Worm (Caenorhabditis elegans) whole organism, L2 larva: ENCODE measurements around the gene trcs-2.

Experiments used
- C34F6.9 ChIP-seq: fragments of 150-350 bp; optimal IDR thresholded peaks from 2 replicates; lab custom pipeline; 2014; ENCODE audit warnings: missing biosample characterization, missing genetic modification characterization
- F13H6.1 ChIP-seq: sonication (generic microtip); optimal IDR thresholded peaks from 2 replicates; lab custom pipeline; 2016; ENCODE audit warnings: missing genetic modification characterization, missing compliant biosample characterization
- Y55F3AM.14 ChIP-seq: fragments of 200-800 bp; sonication (Bioruptor generic); optimal IDR thresholded peaks from 2 replicates; lab custom pipeline; 2018; ENCODE audit warnings: mild to moderate bottlenecking, missing genetic modification characterization, missing compliant biosample characterization
- alr-1 ChIP-seq: fragments of 150-350 bp; optimal IDR thresholded peaks from 2 replicates; lab custom pipeline; 2014; ENCODE audit warnings: missing biosample characterization, missing genetic modification characterization
- aly-2 ChIP-seq: fragments of 150-350 bp; optimal IDR thresholded peaks from 2 replicates; lab custom pipeline; 2014; ENCODE audit warnings: missing biosample characterization, missing genetic modification characterization
- blmp-1 ChIP-seq: sonication (generic microtip); optimal IDR thresholded peaks from 2 replicates; lab custom pipeline; 2017; ENCODE audit warnings: missing genetic modification characterization, mild to moderate bottlenecking, missing compliant biosample characterization, antibody characterized with exemption, moderate library complexity; ENCODE audit not compliant: insufficient read depth
- ceh-16 ChIP-seq: fragments of 150-350 bp; optimal IDR thresholded peaks from 2 replicates; lab custom pipeline; 2014; ENCODE audit warnings: missing biosample characterization, missing genetic modification characterization
- dmd-4 ChIP-seq: sonication (generic microtip); optimal IDR thresholded peaks from 2 replicates; lab custom pipeline; 2017; ENCODE audit warnings: missing biosample characterization, missing genetic modification characterization
- egl-27 ChIP-seq: sonication (generic microtip); optimal IDR thresholded peaks from 3 replicates; lab custom pipeline; 2017; ENCODE audit warnings: missing biosample characterization, missing genetic modification reagents, missing genetic modification characterization
- elt-1 ChIP-seq: fragments of 150-350 bp; optimal IDR thresholded peaks from 2 replicates; lab custom pipeline; 2014; ENCODE audit warnings: missing biosample characterization, missing genetic modification characterization
- fos-1 ChIP-seq: fragments of 150-350 bp; optimal IDR thresholded peaks from 2 replicates; lab custom pipeline; 2014; ENCODE audit warnings: missing biosample characterization, missing genetic modification characterization
- lin-11 ChIP-seq: fragments of 150-350 bp; sonication (generic microtip); optimal IDR thresholded peaks from 2 replicates; lab custom pipeline; 2014; ENCODE audit warnings: missing biosample characterization, missing genetic modification characterization, inconsistent platforms, mixed read lengths
- lin-13 ChIP-seq: fragments of 150-350 bp; optimal IDR thresholded peaks from 2 replicates; lab custom pipeline; 2014; ENCODE audit warnings: missing biosample characterization, missing genetic modification reagents, missing genetic modification characterization
- lsy-2 ChIP-seq, 2 experiments: fragments of 150-350 bp in 1 of 2; sonication (generic microtip) in 1 of 2; optimal IDR thresholded peaks; 2 replicates each; lab custom pipeline; 2014 to 2017; ENCODE audit warnings: missing biosample characterization in 2 of 2, missing genetic modification characterization in 2 of 2
- mab-5 ChIP-seq: fragments of 150-350 bp; optimal IDR thresholded peaks from 2 replicates; lab custom pipeline; 2014; ENCODE audit warnings: missing biosample characterization, missing genetic modification characterization
- mdl-1 ChIP-seq, 2 experiments: fragments of 150-350 bp in 1 of 2; sonication (generic microtip) in 1 of 2; optimal IDR thresholded peaks; 2 replicates each; lab custom pipeline; 2017; ENCODE audit warnings: missing biosample characterization in 2 of 2, missing genetic modification characterization in 2 of 2
- nhr-10 ChIP-seq: sonication (generic microtip); optimal IDR thresholded peaks from 2 replicates; lab custom pipeline; 2017; ENCODE audit warnings: missing biosample characterization, missing genetic modification characterization
- nhr-11 ChIP-seq: fragments of 150-350 bp; optimal IDR thresholded peaks from 2 replicates; lab custom pipeline; 2014; ENCODE audit warnings: missing biosample characterization, missing genetic modification characterization
- nhr-129 ChIP-seq: fragments of 150-350 bp; optimal IDR thresholded peaks from 2 replicates; lab custom pipeline; 2014; ENCODE audit warnings: missing biosample characterization, missing genetic modification characterization
- nhr-21 ChIP-seq: fragments of 150-350 bp; optimal IDR thresholded peaks from 2 replicates; lab custom pipeline; 2014; ENCODE audit warnings: missing biosample characterization, missing genetic modification characterization
- nhr-23 ChIP-seq: fragments of 150-350 bp; optimal IDR thresholded peaks from 2 replicates; lab custom pipeline; 2014; ENCODE audit warnings: missing biosample characterization, missing genetic modification reagents, missing genetic modification characterization
- nhr-237 ChIP-seq: fragments of 150-350 bp; optimal IDR thresholded peaks from 2 replicates; lab custom pipeline; 2014; ENCODE audit warnings: missing biosample characterization, missing genetic modification characterization
- nhr-25 ChIP-seq: fragments of 150-350 bp; sonication (generic microtip); optimal IDR thresholded peaks from 3 replicates; lab custom pipeline; 2014; ENCODE audit warnings: missing biosample characterization, missing genetic modification characterization
- nhr-6 ChIP-seq: fragments of 150-350 bp; optimal IDR thresholded peaks from 2 replicates; lab custom pipeline; 2014; ENCODE audit warnings: missing biosample characterization, missing genetic modification characterization
- nhr-77 ChIP-seq: fragments of 150-350 bp; optimal IDR thresholded peaks from 2 replicates; lab custom pipeline; 2014; ENCODE audit warnings: missing biosample characterization, missing genetic modification characterization
- peb-1 ChIP-seq: fragments of 150-350 bp; optimal IDR thresholded peaks from 2 replicates; lab custom pipeline; 2014; ENCODE audit warnings: missing biosample characterization, missing genetic modification characterization
- sem-4 ChIP-seq: fragments of 150-350 bp; optimal IDR thresholded peaks from 2 replicates; lab custom pipeline; 2014; ENCODE audit warnings: missing biosample characterization, missing genetic modification reagents, missing genetic modification characterization
- skn-1 ChIP-seq: sonication (generic microtip); optimal IDR thresholded peaks from 2 replicates; lab custom pipeline; 2017; ENCODE audit warnings: missing biosample characterization, missing genetic modification characterization
- sma-3 ChIP-seq: sonication (generic microtip); optimal IDR thresholded peaks from 2 replicates; lab custom pipeline; 2016; ENCODE audit warnings: missing genetic modification reagents, missing genetic modification characterization, missing compliant biosample characterization
- snpc-4 ChIP-seq: fragments of 150-350 bp; optimal IDR thresholded peaks from 2 replicates; lab custom pipeline; 2014; ENCODE audit warnings: missing biosample characterization, missing genetic modification characterization
- unc-39 ChIP-seq: fragments of 150-350 bp; optimal IDR thresholded peaks from 2 replicates; lab custom pipeline; 2014; ENCODE audit warnings: missing biosample characterization, missing genetic modification characterization
- unc-55 ChIP-seq: fragments of 150-350 bp; sonication (generic microtip); optimal IDR thresholded peaks from 3 replicates; lab custom pipeline; 2014; ENCODE audit warnings: missing biosample characterization, missing genetic modification reagents, missing genetic modification characterization
- unc-62 ChIP-seq: fragments of 150-350 bp; optimal IDR thresholded peaks from 2 replicates; lab custom pipeline; 2014; ENCODE audit warnings: missing biosample characterization, missing genetic modification reagents, missing genetic modification characterization
- ztf-11 ChIP-seq: sonication (generic microtip); optimal IDR thresholded peaks from 2 replicates; lab custom pipeline; 2017; ENCODE audit warnings: missing biosample characterization, missing genetic modification characterization
- ztf-4 ChIP-seq: fragments of 150-350 bp; optimal IDR thresholded peaks from 2 replicates; lab custom pipeline; 2014; ENCODE audit warnings: missing biosample characterization, missing genetic modification characterization

Gene trcs-2

DNA sequence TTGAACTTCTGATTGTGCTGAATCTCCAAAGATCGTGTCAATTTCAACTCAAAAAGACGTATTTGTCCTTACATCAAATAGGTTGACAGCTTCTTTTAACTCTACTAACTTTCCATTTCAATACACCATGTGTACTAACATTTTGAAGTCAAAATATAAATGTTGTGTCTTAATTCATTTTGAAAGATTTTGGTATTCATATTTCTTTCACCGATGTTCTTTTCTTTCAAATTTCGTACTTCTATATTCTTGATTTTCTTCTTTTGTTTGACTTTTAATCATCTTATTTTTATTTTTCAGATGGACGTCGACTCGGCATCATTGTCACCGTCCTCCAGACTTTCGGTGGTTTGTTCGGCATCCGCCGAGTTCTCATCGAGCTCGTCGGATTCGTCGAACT, 29.4 kb downstream of the trcs-2 start, which contains the start of gene atf-2:
Gene atf-2, plus strand, starts transcription at position 301 of the 400 bp plus-strand sequence.
- TF ChIP-seq dmd-4 (tag; lab: Kevin White, UChicago) (no peak), nhr-237 (no peak), peb-1 (tag; lab: Kevin White, UChicago) (no peak), ceh-16 (no peak), nhr-11 (tag; lab: Kevin White, UChicago) (no peak), unc-62 (GFP tag; lab: Kevin White, UChicago) (no peak), C34F6.9 (tag; lab: Kevin White, UChicago) (no peak), blmp-1 (tag; lab: Kevin White, UChicago) (no peak), nhr-10 (tag; lab: Kevin White, UChicago) (no peak)

DNA sequence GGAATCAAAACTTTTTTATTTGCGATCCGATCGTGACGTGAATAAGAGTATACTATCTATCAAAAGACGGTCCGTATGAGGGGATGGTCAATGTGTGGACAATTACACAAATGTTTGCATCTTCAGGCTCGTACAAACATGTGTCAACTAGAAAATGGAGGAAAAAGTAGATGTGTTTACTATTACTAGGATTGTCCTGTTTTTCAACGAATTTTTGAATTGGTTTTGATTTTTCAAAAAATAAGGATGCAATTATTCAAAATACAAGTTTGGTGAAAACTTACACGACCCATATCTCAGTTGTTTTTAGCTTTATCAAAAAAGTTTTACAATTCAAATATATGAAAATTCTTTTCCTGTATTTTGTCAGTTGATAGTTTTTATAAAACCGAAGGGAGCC, 33.0 kb downstream of the trcs-2 start, which contains the start of gene K08F8.7:
Gene K08F8.7, minus strand, starts transcription at position 101 of the 400 bp plus-strand sequence.
- TF ChIP-seq egl-27 (tag; lab: Kevin White, UChicago) (no peak), unc-55 (GFP tag; lab: Kevin White, UChicago) (no peak), unc-39 (no peak), nhr-21 (tag; lab: Kevin White, UChicago) (no peak), F13H6.1 (tag; lab: Kevin White, UChicago) (no peak), alr-1 (no peak), nhr-6 (no peak), mab-5 (no peak), aly-2 (tag; lab: Kevin White, UChicago) (no peak), fos-1 (tag; lab: Kevin White, UChicago) (no peak), ztf-4 (tag; lab: Kevin White, UChicago) (no peak), elt-1 (no peak), skn-1 (tag; lab: Kevin White, UChicago) (no peak), Y55F3AM.14 (GFP tag; lab: Kevin White, UChicago) (no peak), sma-3 (no peak), nhr-237 (no peak), nhr-25 (tag; lab: Kevin White, UChicago) (no peak), C34F6.9 (tag; lab: Kevin White, UChicago) (no peak)

DNA sequence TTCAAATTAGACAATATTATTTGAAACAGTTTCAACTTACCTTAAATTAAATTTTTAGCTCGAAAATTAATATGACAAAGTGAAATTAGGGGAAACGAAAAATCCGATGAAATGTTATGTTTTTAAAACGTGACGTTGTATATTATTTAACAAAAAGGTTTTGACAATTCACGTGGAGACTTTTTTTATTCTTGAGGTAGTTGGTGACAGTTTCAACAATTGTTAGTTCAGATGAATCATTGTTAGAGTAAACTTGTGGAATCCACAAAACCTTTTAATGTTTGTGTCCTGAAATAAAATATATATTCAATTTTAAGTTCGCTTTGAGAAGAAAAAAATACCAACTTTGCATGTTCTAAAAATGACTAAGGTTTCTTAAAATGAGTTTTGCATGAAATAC, 37.2 kb downstream of the trcs-2 start, which contains the start of gene fut-1:
Gene fut-1, minus strand, starts transcription at position 101 of the 400 bp plus-strand sequence.
- TF ChIP-seq snpc-4 (tag; lab: Kevin White, UChicago) (no peak), lsy-2 (tag; optimal IDR thresholded peaks at IDR 0.05; lab: Kevin White, UChicago) (no peak), nhr-11 (tag; lab: Kevin White, UChicago) (no peak), unc-39 (no peak), nhr-23 (tag; lab: Kevin White, UChicago) (no peak), nhr-6 (no peak), sem-4 (tag; lab: Kevin White, UChicago) (no peak)
- TF ChIP-seq, all 48 proteins: peak for 0

DNA sequence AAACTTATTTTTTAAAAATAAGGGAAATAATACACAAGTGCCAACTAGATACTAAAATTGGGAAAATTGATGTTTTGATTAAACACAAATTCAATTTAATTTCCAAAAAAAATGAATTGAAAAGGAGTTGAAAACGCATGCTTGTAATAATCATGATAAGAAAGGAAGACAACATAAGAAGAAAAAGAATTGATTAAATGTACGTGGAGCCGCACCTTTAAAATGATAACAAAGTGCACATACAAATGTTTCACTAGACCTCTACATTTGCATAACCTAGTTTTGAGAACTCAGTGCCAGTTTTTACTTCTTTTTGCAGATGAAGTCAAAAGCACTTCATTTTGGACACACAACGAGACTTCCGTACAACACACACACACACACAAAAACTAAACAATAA, 39.5 kb downstream of the trcs-2 start:
- no peak for TF ChIP-seq nhr-6
- TF ChIP-seq fos-1 (tag; lab: Kevin White, UChicago) = peak; percentile 63

DNA sequence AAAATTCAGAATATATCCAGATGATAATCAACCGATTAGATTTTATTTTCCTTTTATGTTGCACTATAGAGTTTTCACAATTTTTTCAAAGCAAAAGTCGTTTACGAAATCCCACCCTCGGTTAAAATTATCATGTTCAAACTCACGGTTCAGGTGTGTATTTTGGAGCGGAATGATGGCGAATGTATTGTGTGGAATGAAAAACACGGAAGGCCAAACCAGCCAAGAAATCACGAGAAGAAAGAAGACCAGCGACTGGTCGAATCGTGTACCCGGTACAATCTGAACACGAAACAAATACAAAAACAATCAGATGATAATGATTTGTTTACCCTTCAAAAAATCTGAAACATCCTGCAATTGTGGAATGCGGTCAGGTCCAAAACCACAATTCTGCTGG, 41.1 kb downstream of the trcs-2 start:
- TF ChIP-seq ztf-11 = no peak
- no peak for TF ChIP-seq ztf-4 (tag; lab: Kevin White, UChicago)
- TF ChIP-seq peb-1 (tag; lab: Kevin White, UChicago) = no peak
- no peak for TF ChIP-seq lin-11
- no peak for TF ChIP-seq nhr-237
- no peak for TF ChIP-seq dmd-4 (tag; lab: Kevin White, UChicago)
- TF ChIP-seq unc-62 (GFP tag; lab: Kevin White, UChicago) = no peak
- TF ChIP-seq lin-13 (GFP tag; lab: Kevin White, UChicago) = no peak
- no peak for TF ChIP-seq nhr-6
- TF ChIP-seq ceh-16 = no peak
- TF ChIP-seq nhr-77 (tag; lab: Kevin White, UChicago) = no peak
- no peak for TF ChIP-seq mdl-1 (tag; optimal IDR thresholded peaks at IDR 0.05; lab: Kevin White, UChicago)
- TF ChIP-seq nhr-129 (tag; lab: Kevin White, UChicago) = no peak
